Worm (Caenorhabditis elegans) whole organism, L4 larva: ENCODE measurements around the gene H10E21.1.

ENCODE experiments used
- Y48G9A.11 ChIP-seq: fragments of 200-800 bp; sonication (Bioruptor generic); IDR thresholded peaks from 2 replicates; pipeline ENCODE4 v1.3.6; 2022; ENCODE audit warnings: missing genetic modification reagents, missing genetic modification characterization, missing compliant biosample characterization
- ceh-82 ChIP-seq: sonication (generic microtip); optimal IDR thresholded peaks from 2 replicates; lab custom pipeline; 2017; ENCODE audit warnings: missing biosample characterization, missing genetic modification characterization
- dmd-9 ChIP-seq: fragments of 200-800 bp; sonication (Bioruptor generic); IDR thresholded peaks from 2 replicates; pipeline ENCODE4 v1.3.6; 2022; ENCODE audit warnings: missing genetic modification reagents, missing genetic modification characterization, missing compliant biosample characterization
- lin-13 ChIP-seq: fragments of 150-350 bp; optimal IDR thresholded peaks from 2 replicates; lab custom pipeline; 2014; ENCODE audit warnings: missing biosample characterization, missing genetic modification reagents, missing genetic modification characterization
- nhr-25 ChIP-seq: sonication (generic microtip); optimal IDR thresholded peaks from 2 replicates; lab custom pipeline; 2017; ENCODE audit warnings: missing genetic modification characterization, mild to moderate bottlenecking, missing compliant biosample characterization, antibody characterized with exemption, moderate library complexity, borderline replicate concordance; ENCODE audit not compliant: insufficient read depth
- nhr-6 ChIP-seq: fragments of 150-350 bp; optimal IDR thresholded peaks from 2 replicates; lab custom pipeline; 2014; ENCODE audit warnings: missing biosample characterization, missing genetic modification characterization
- nhr-76 ChIP-seq: fragments of 150-350 bp; optimal IDR thresholded peaks from 2 replicates; lab custom pipeline; 2014; ENCODE audit warnings: missing biosample characterization, missing genetic modification characterization
- spr-1 ChIP-seq: sonication (generic microtip); optimal IDR thresholded peaks from 2 replicates; lab custom pipeline; 2016; ENCODE audit warnings: mild to moderate bottlenecking, missing genetic modification characterization, missing compliant biosample characterization
- unc-39 ChIP-seq: sonication (generic microtip); optimal IDR thresholded peaks from 2 replicates; lab custom pipeline; 2017; ENCODE audit warnings: missing biosample characterization, missing genetic modification characterization

- no peak for TF ChIP-seq ceh-82 (tag; lab: Kevin White, UChicago)
- no peak for TF ChIP-seq nhr-76 (tag; lab: Kevin White, UChicago)
- TF ChIP-seq Y48G9A.11 (GFP tag; lab: Robert Waterston, UW), result 0 out of 2 replicates have a peak, but pooled peaks have one; percentile 55
- TF ChIP-seq spr-1 (tag; lab: Kevin White, UChicago), result no peak
- no peak for TF ChIP-seq nhr-6 (tag; lab: Kevin White, UChicago)
- no peak for TF ChIP-seq lin-13
- TF ChIP-seq unc-39, result no peak
- no peak for TF ChIP-seq dmd-9 (GFP tag; lab: Robert Waterston, UW)
- no peak for TF ChIP-seq nhr-25 (tag; lab: Kevin White, UChicago)
Measured at ce11 chrIII:53696-54095, 38.1 kb downstream of the H10E21.1 start.
